Worm (Caenorhabditis elegans) whole organism, early embryonic: ENCODE measurements around the gene F48G7.10.

Experiments used
- B0310.2 ChIP-seq: sonication (generic microtip); optimal IDR thresholded peaks from 2 replicates; lab custom pipeline; 2016; ENCODE audit warnings: mild to moderate bottlenecking, missing genetic modification characterization, missing compliant biosample characterization
- F13C5.2 ChIP-seq: sonication (generic microtip); optimal IDR thresholded peaks from 2 replicates; lab custom pipeline; 2017; ENCODE audit warnings: mild to moderate bottlenecking, missing genetic modification characterization, inconsistent platforms, missing compliant biosample characterization
- aly-1 ChIP-seq: sonication (generic microtip); optimal IDR thresholded peaks from 2 replicates; lab custom pipeline; 2016; ENCODE audit warnings: missing genetic modification characterization, missing compliant biosample characterization
- ama-1 ChIP-seq: fragments of 150-350 bp; optimal IDR thresholded peaks from 2 replicates; lab custom pipeline; 2014
- ets-7 ChIP-seq: sonication (generic microtip); optimal IDR thresholded peaks from 2 replicates; lab custom pipeline; 2016; ENCODE audit warnings: missing genotype, missing genetic modification characterization, missing compliant biosample characterization
- flt-1 ChIP-seq: fragments of 200-800 bp; sonication (Bioruptor generic); IDR thresholded peaks from 2 replicates; pipeline ENCODE4 v1.3.6; 2022; ENCODE audit warnings: missing genetic modification characterization, missing compliant biosample characterization
- scrt-1 ChIP-seq: fragments of 200-800 bp; sonication (Bioruptor generic); IDR thresholded peaks from 2 replicates; pipeline ENCODE4 v1.3.6; 2022; ENCODE audit warnings: missing genetic modification characterization, missing compliant biosample characterization
- sea-1 ChIP-seq: fragments of 200-800 bp; sonication (Bioruptor generic); conservative IDR thresholded peaks from 2 replicates; pipeline ENCODE4 v1.3.6; 2022; ENCODE audit warnings: missing genetic modification characterization, missing compliant biosample characterization
- tbx-11 ChIP-seq: fragments of 200-800 bp; sonication (Bioruptor generic); IDR thresholded peaks from 2 replicates; pipeline ENCODE4 v1.3.6; 2022; ENCODE audit warnings: missing genetic modification characterization, missing compliant biosample characterization

DNA sequence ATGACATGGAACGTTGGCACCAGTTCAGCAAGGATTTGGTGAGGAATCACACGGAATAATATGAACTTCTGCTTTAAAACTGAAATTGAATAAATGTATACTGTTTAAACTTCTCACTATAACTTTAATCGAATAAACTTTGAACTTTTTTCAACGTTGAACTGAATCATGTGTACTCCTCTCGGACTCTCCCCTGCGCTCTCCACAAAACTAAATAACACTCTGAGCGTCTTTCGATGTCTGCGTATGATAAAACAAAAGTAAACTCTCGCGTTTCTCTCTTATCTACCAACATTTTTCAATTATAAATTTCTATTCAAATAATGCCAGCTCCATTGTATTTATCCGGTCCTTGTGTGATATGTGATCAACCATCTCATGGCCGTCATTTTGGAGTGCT, 2.9 kb downstream of the F48G7.10 start:
- TF ChIP-seq scrt-1 (no peak), F13C5.2 (tag; lab: Kevin White, UChicago) (no peak), ama-1 (lab: Kevin White, UChicago) (no peak), flt-1 (GFP tag; lab: Robert Waterston, UW) (no peak), B0310.2 (no peak), aly-1 (tag; lab: Kevin White, UChicago) (no peak), sea-1 (GFP tag; lab: Robert Waterston, UW) (no peak), ets-7 (tag; lab: Kevin White, UChicago) (no peak), tbx-11 (no peak)
